Worm (Caenorhabditis elegans) whole organism, L1 larva: ENCODE results near the gene K04B12.2.

Experiments
- Y116A8C.19 ChIP-seq: sonication (generic microtip); optimal IDR thresholded peaks from 2 replicates; lab custom pipeline; 2016; ENCODE audit warnings: missing compliant biosample characterization, missing genetic modification characterization, borderline replicate concordance
- ama-1 ChIP-seq: fragments of 150-350 bp; optimal IDR thresholded peaks from 2 replicates; lab custom pipeline; 2014
- blmp-1 ChIP-seq: fragments of 150-350 bp; optimal IDR thresholded peaks from 2 replicates; lab custom pipeline; 2014; ENCODE audit warnings: missing biosample characterization, missing genetic modification characterization
- ceh-63 ChIP-seq: fragments of 200-800 bp; sonication (Bioruptor generic); optimal IDR thresholded peaks from 2 replicates; lab custom pipeline; 2018; ENCODE audit warnings: mild to moderate bottlenecking, missing genetic modification characterization, missing compliant biosample characterization
- ceh-88 ChIP-seq: fragments of 200-800 bp; sonication (Bioruptor generic); IDR thresholded peaks from 2 replicates; pipeline ENCODE4 v1.3.6; 2022; ENCODE audit warnings: missing genetic modification characterization, missing compliant biosample characterization
- dsc-1 ChIP-seq: sonication (generic microtip); optimal IDR thresholded peaks from 2 replicates; lab custom pipeline; 2016; ENCODE audit warnings: mild to moderate bottlenecking, missing genetic modification characterization, missing compliant biosample characterization
- efl-3 ChIP-seq: fragments of 200-800 bp; sonication (Bioruptor generic); optimal IDR thresholded peaks from 2 replicates; lab custom pipeline; 2018; ENCODE audit warnings: mild to moderate bottlenecking, missing genetic modification characterization, missing compliant biosample characterization
- egl-13 ChIP-seq: sonication (generic microtip); optimal IDR thresholded peaks from 2 replicates; lab custom pipeline; 2016; ENCODE audit warnings: missing genotype, missing genetic modification reagents, missing genetic modification characterization, missing compliant biosample characterization
- elt-2 ChIP-seq: sonication (generic microtip); optimal IDR thresholded peaks from 2 replicates; lab custom pipeline; 2016; ENCODE audit warnings: missing genetic modification characterization, mild to moderate bottlenecking, inconsistent platforms, missing compliant biosample characterization, missing genetic modification reagents
- ets-5 ChIP-seq: fragments of 200-800 bp; sonication (Bioruptor generic); IDR thresholded peaks from 2 replicates; pipeline ENCODE4 v1.3.6; 2022; ENCODE audit warnings: missing genetic modification characterization, missing compliant biosample characterization
- fkh-10 ChIP-seq: sonication (generic microtip); optimal IDR thresholded peaks from 2 replicates; lab custom pipeline; 2017; ENCODE audit warnings: missing biosample characterization, missing genetic modification reagents, missing genetic modification characterization
- grh-1 ChIP-seq: fragments of 200-800 bp; sonication (Bioruptor generic); IDR thresholded peaks from 2 replicates; pipeline ENCODE4 v1.3.6; 2022; ENCODE audit warnings: missing genetic modification reagents, missing genetic modification characterization, missing compliant biosample characterization
- hlh-4 ChIP-seq: sonication (generic microtip); optimal IDR thresholded peaks from 2 replicates; lab custom pipeline; 2016; ENCODE audit warnings: mild to moderate bottlenecking, missing genetic modification characterization, missing compliant biosample characterization
- hpl-2 ChIP-seq: fragments of 150-350 bp; optimal IDR thresholded peaks from 2 replicates; lab custom pipeline; 2014; ENCODE audit warnings: missing biosample characterization, missing genetic modification reagents, missing genetic modification characterization
- jun-1 ChIP-seq: fragments of 150-350 bp; optimal IDR thresholded peaks from 2 replicates; lab custom pipeline; 2014; ENCODE audit warnings: missing biosample characterization, missing genetic modification reagents, missing genetic modification characterization
- lin-13 ChIP-seq: fragments of 150-350 bp; optimal IDR thresholded peaks from 2 replicates; lab custom pipeline; 2014; ENCODE audit warnings: missing biosample characterization, missing genetic modification reagents, missing genetic modification characterization
- lin-15B ChIP-seq: fragments of 150-350 bp; sonication (generic microtip); optimal IDR thresholded peaks from 3 replicates; lab custom pipeline; 2014; ENCODE audit warnings: missing biosample characterization, missing genetic modification characterization
- lin-35 ChIP-seq, 2 experiments: fragments of 150-350 bp; optimal IDR thresholded peaks; 2 replicates each; lab custom pipeline; 2014; ENCODE audit warnings: missing biosample characterization in 2 of 2, missing genetic modification characterization in 2 of 2, missing genetic modification reagents in 2 of 2
- lir-3 ChIP-seq: sonication (generic microtip); optimal IDR thresholded peaks from 2 replicates; lab custom pipeline; 2016; ENCODE audit warnings: mild to moderate bottlenecking, missing genetic modification characterization, moderate library complexity, missing compliant biosample characterization; ENCODE audit not compliant: poor library complexity
- mab-9 ChIP-seq: fragments of 200-800 bp; sonication (Bioruptor generic); IDR thresholded peaks from 2 replicates; pipeline ENCODE4 v1.3.6; 2022; ENCODE audit warnings: missing genetic modification reagents, missing genetic modification characterization, missing compliant biosample characterization
- mef-2 ChIP-seq: fragments of 150-350 bp; optimal IDR thresholded peaks from 2 replicates; lab custom pipeline; 2014; ENCODE audit warnings: missing biosample characterization, missing genetic modification characterization
- mep-1 ChIP-seq: fragments of 150-350 bp; optimal IDR thresholded peaks from 2 replicates; lab custom pipeline; 2014; ENCODE audit warnings: missing biosample characterization, missing genetic modification characterization
- nhr-11 ChIP-seq: fragments of 150-350 bp; optimal IDR thresholded peaks from 2 replicates; lab custom pipeline; 2014; ENCODE audit warnings: missing biosample characterization, missing genetic modification characterization
- nhr-12 ChIP-seq: sonication (generic microtip); optimal IDR thresholded peaks from 2 replicates; lab custom pipeline; 2017; ENCODE audit warnings: missing biosample characterization, missing genetic modification characterization
- nhr-19 ChIP-seq: fragments of 200-800 bp; sonication (Bioruptor generic); conservative IDR thresholded peaks from 2 replicates; pipeline ENCODE4 v1.3.6; 2022; ENCODE audit warnings: missing genetic modification characterization, missing compliant biosample characterization
- nhr-237 ChIP-seq: fragments of 150-350 bp; optimal IDR thresholded peaks from 2 replicates; lab custom pipeline; 2014; ENCODE audit warnings: missing biosample characterization, missing genetic modification characterization
- nhr-28 ChIP-seq: fragments of 150-350 bp; optimal IDR thresholded peaks from 2 replicates; lab custom pipeline; 2014; ENCODE audit warnings: missing biosample characterization, missing genetic modification characterization
- nhr-47 ChIP-seq: sonication (generic microtip); optimal IDR thresholded peaks from 2 replicates; lab custom pipeline; 2016; ENCODE audit warnings: mild to moderate bottlenecking, missing genetic modification characterization, moderate library complexity, missing compliant biosample characterization
- nhr-84 ChIP-seq: sonication (generic microtip); optimal IDR thresholded peaks from 2 replicates; lab custom pipeline; 2017; ENCODE audit warnings: missing biosample characterization, missing genetic modification characterization
- pax-3 ChIP-seq: fragments of 200-800 bp; sonication (Bioruptor generic); optimal IDR thresholded peaks from 2 replicates; lab custom pipeline; 2018; ENCODE audit warnings: mild to moderate bottlenecking, missing genetic modification characterization, moderate library complexity, missing compliant biosample characterization
- pqm-1 ChIP-seq: sonication (generic microtip); optimal IDR thresholded peaks from 3 replicates; lab custom pipeline; 2017; ENCODE audit warnings: missing biosample characterization, missing genetic modification characterization
- rnt-1 ChIP-seq: sonication (generic microtip); optimal IDR thresholded peaks from 2 replicates; lab custom pipeline; 2016; ENCODE audit warnings: mild to moderate bottlenecking, missing genetic modification characterization, moderate library complexity, missing compliant biosample characterization
- snu-23 ChIP-seq: sonication (generic microtip); optimal IDR thresholded peaks from 2 replicates; lab custom pipeline; 2016; ENCODE audit warnings: missing genetic modification characterization, missing compliant biosample characterization
- sox-4 ChIP-seq: sonication (generic microtip); optimal IDR thresholded peaks from 2 replicates; lab custom pipeline; 2016; ENCODE audit warnings: missing genetic modification characterization, missing compliant biosample characterization
- sup-37 ChIP-seq: fragments of 200-800 bp; sonication (Bioruptor generic); optimal IDR thresholded peaks from 2 replicates; lab custom pipeline; 2018; ENCODE audit warnings: mild to moderate bottlenecking, missing genetic modification characterization, missing compliant biosample characterization
- swsn-7 ChIP-seq: sonication (generic microtip); optimal IDR thresholded peaks from 2 replicates; lab custom pipeline; 2016; ENCODE audit warnings: missing genetic modification characterization, missing compliant biosample characterization
- unc-130 ChIP-seq: fragments of 150-350 bp; optimal IDR thresholded peaks from 2 replicates; lab custom pipeline; 2017; ENCODE audit warnings: missing biosample characterization, missing genetic modification characterization, inconsistent platforms
- unc-30 ChIP-seq: sonication (generic microtip); optimal IDR thresholded peaks from 2 replicates; lab custom pipeline; 2017; ENCODE audit warnings: missing biosample characterization, missing genetic modification characterization
- vab-15 ChIP-seq: sonication (generic microtip); optimal IDR thresholded peaks from 2 replicates; lab custom pipeline; 2017; ENCODE audit warnings: missing genotype, mild to moderate bottlenecking, missing genetic modification characterization, missing compliant biosample characterization
- zag-1 ChIP-seq: fragments of 150-350 bp; optimal IDR thresholded peaks from 2 replicates; lab custom pipeline; 2014; ENCODE audit warnings: missing biosample characterization, missing genetic modification characterization

Gene K04B12.2

ce11 chrII:14407332-14408270 is 30.2 kb downstream of the K04B12.2 start (continued):
- TF ChIP-seq nhr-47 (tag; lab: Kevin White, UChicago) (no peak), vab-15 (tag; lab: Kevin White, UChicago) (no peak), snu-23 (GFP tag; lab: Kevin White, UChicago) (peak; percentile 16), grh-1 (no peak)
- TF ChIP-seq, all 84 proteins: peak for 12

ce11 chrII:14406117-14406935 is 31.4 kb downstream of the K04B12.2 start:
- no peak for TF ChIP-seq unc-30 (tag; lab: Kevin White, UChicago)
- peak; percentile 68 for TF ChIP-seq mep-1 (tag; lab: Kevin White, UChicago)

- no peak for TF ChIP-seq nhr-237 (tag; lab: Kevin White, UChicago)
- TF ChIP-seq ama-1: peak; percentile 13
- no peak for TF ChIP-seq mab-9 (GFP tag; lab: Robert Waterston, UW)
- TF ChIP-seq mep-1 (tag; lab: Kevin White, UChicago): peak; percentile 22
- TF ChIP-seq vab-15 (tag; lab: Kevin White, UChicago): no peak
- TF ChIP-seq nhr-19 (GFP tag; lab: Robert Waterston, UW): no peak
- TF ChIP-seq hpl-2 (GFP tag; lab: Kevin White, UChicago): no peak
Measured at ce11 chrII:14405489-14406059, 32.2 kb downstream of the K04B12.2 start.

ce11 chrII:14404741-14405488 is 32.9 kb downstream of the K04B12.2 start:
- TF ChIP-seq nhr-11 (no peak), mep-1 (tag; lab: Kevin White, UChicago) (peak; percentile 58), unc-130 (tag; lab: Kevin White, UChicago) (no peak), lin-13 (peak; percentile 26), lin-35 (GFP tag; optimal IDR thresholded peaks at IDR 0.05; lab: Kevin White, UChicago) (peak; percentile 41 to 63), ceh-63 (GFP tag; lab: Kevin White, UChicago) (no peak), sox-4 (no peak), mef-2 (no peak), sup-37 (GFP tag; lab: Kevin White, UChicago) (no peak), lin-15B (tag; lab: Kevin White, UChicago) (no peak), rnt-1 (tag; lab: Kevin White, UChicago) (peak; percentile 50), hpl-2 (GFP tag; lab: Kevin White, UChicago) (no peak), fkh-10 (no peak), jun-1 (tag; lab: Kevin White, UChicago) (peak; percentile 83), pax-3 (tag; lab: Kevin White, UChicago) (peak; percentile 19), nhr-12 (tag; lab: Kevin White, UChicago) (no peak), lir-3 (tag; lab: Kevin White, UChicago) (no peak), dsc-1 (peak; percentile 75), zag-1 (tag; lab: Kevin White, UChicago) (no peak), vab-15 (tag; lab: Kevin White, UChicago) (no peak), nhr-84 (tag; lab: Kevin White, UChicago) (no peak), elt-2 (tag; lab: Kevin White, UChicago) (no peak), Y116A8C.19 (tag; lab: Kevin White, UChicago) (no peak), ama-1 (no peak), unc-30 (tag; lab: Kevin White, UChicago) (no peak), pqm-1 (tag; lab: Kevin White, UChicago) (no peak), efl-3 (GFP tag; lab: Kevin White, UChicago) (peak; percentile 55), mab-9 (GFP tag; lab: Robert Waterston, UW) (peak; percentile 51; the same call in 1 of the 2 replicates), swsn-7 (tag; lab: Kevin White, UChicago) (peak; percentile 86), hlh-4 (tag; lab: Kevin White, UChicago) (no peak), ets-5 (GFP tag; lab: Robert Waterston, UW) (no peak), egl-13 (tag; lab: Kevin White, UChicago) (peak; percentile 55), ceh-88 (GFP tag; lab: Robert Waterston, UW) (no peak), blmp-1 (peak; percentile 92), nhr-28 (tag; lab: Kevin White, UChicago) (no peak)
